Fruit fly (Drosophila melanogaster) whole organism, prepupa: ENCODE results near the gene Cdep.

Source experiments
- Blimp-1 ChIP-seq: fragments of 200-800 bp; sonication (Bioruptor generic); optimal IDR thresholded peaks from 3 replicates; lab custom pipeline; 2017; ENCODE audit warnings: missing biosample characterization, missing genetic modification characterization, mild to moderate bottlenecking, moderate library complexity, missing genetic modification reagents
- CG10631 ChIP-seq: fragments of 200-800 bp; sonication (Bioruptor generic); optimal IDR thresholded peaks from 2 replicates; lab custom pipeline; 2016; ENCODE audit warnings: missing biosample characterization, missing genetic modification characterization
- CG11294 ChIP-seq: fragments of 200-800 bp; sonication (Bioruptor generic); IDR thresholded peaks from 2 replicates; pipeline ENCODE4 v1.3.6; 2022; ENCODE audit warnings: missing biosample characterization, missing genetic modification characterization
- CG11762 ChIP-seq: fragments of 200-800 bp; sonication (Bioruptor generic); optimal IDR thresholded peaks from 3 replicates; lab custom pipeline; 2016; ENCODE audit warnings: missing biosample characterization, missing genetic modification characterization; ENCODE audit not compliant: insufficient read depth
- CG11902 ChIP-seq: fragments of 200-800 bp; sonication (Bioruptor generic); optimal IDR thresholded peaks from 3 replicates; lab custom pipeline; 2016; ENCODE audit warnings: missing biosample characterization, missing genetic modification characterization
- CG3032 ChIP-seq: fragments of 200-800 bp; optimal IDR thresholded peaks from 2 replicates; lab custom pipeline; 2019; ENCODE audit warnings: missing biosample characterization, mild to moderate bottlenecking, missing genetic modification characterization, moderate library complexity
- CG31627 ChIP-seq: fragments of 200-800 bp; sonication (Bioruptor generic); optimal IDR thresholded peaks from 3 replicates; lab custom pipeline; 2016; ENCODE audit warnings: missing biosample characterization, missing genetic modification characterization
- CG34406 ChIP-seq: fragments of 200-800 bp; sonication (Bioruptor generic); optimal IDR thresholded peaks from 3 replicates; lab custom pipeline; 2016; ENCODE audit warnings: missing biosample characterization, missing genetic modification characterization
- CG3919 ChIP-seq: fragments of 200-800 bp; sonication (Bioruptor generic); optimal IDR thresholded peaks from 3 replicates; lab custom pipeline; 2016; ENCODE audit warnings: missing biosample characterization, missing genetic modification characterization
- CG4318 ChIP-seq: fragments of 200-800 bp; sonication (Bioruptor generic); optimal IDR thresholded peaks from 3 replicates; lab custom pipeline; 2017; ENCODE audit warnings: missing biosample characterization, mild to moderate bottlenecking, missing genetic modification characterization
- CG6808 ChIP-seq: fragments of 200-800 bp; sonication (Bioruptor generic); optimal IDR thresholded peaks from 3 replicates; lab custom pipeline; 2017; ENCODE audit warnings: missing biosample characterization, missing genetic modification characterization, mild to moderate bottlenecking, moderate library complexity, missing genetic modification reagents
- CG6854 ChIP-seq: fragments of 200-800 bp; sonication (Bioruptor generic); optimal IDR thresholded peaks from 2 replicates; lab custom pipeline; 2017; ENCODE audit warnings: missing biosample characterization, mild to moderate bottlenecking, missing genetic modification characterization
- CG8119 ChIP-seq: fragments of 200-800 bp; sonication (Bioruptor generic); IDR thresholded peaks from 3 replicates; pipeline ENCODE4 v1.3.6; 2022; ENCODE audit warnings: missing biosample characterization, missing genetic modification characterization
- CG9139 ChIP-seq: fragments of 200-800 bp; sonication (Bioruptor generic); optimal IDR thresholded peaks from 3 replicates; lab custom pipeline; 2017; ENCODE audit warnings: missing biosample characterization, mild to moderate bottlenecking, missing genetic modification characterization
- Eip78C ChIP-seq: fragments of 200-800 bp; sonication (Bioruptor generic); peaks from one replicate; lab custom pipeline; 2016; ENCODE audit warnings: missing biosample characterization, missing genetic modification characterization
- Eip93F ChIP-seq: fragments of 200-800 bp; sonication (Bioruptor generic); optimal IDR thresholded peaks from 2 replicates; lab custom pipeline; 2016; ENCODE audit warnings: missing biosample characterization, mild to moderate bottlenecking, missing genetic modification characterization
- Ets21C ChIP-seq: fragments of 200-800 bp; sonication (Bioruptor generic); optimal IDR thresholded peaks from 3 replicates; lab custom pipeline; 2016; ENCODE audit warnings: missing biosample characterization, missing genetic modification characterization
- Ets96B ChIP-seq: fragments of 200-800 bp; optimal IDR thresholded peaks from 2 replicates; lab custom pipeline; 2019; ENCODE audit warnings: missing biosample characterization, mild to moderate bottlenecking, missing genetic modification characterization, moderate library complexity
- Gug ChIP-seq: fragments of 200-800 bp; sonication (Bioruptor generic); IDR thresholded peaks from 2 replicates; pipeline ENCODE4 v1.3.6; 2022; ENCODE audit warnings: missing biosample characterization, missing genetic modification characterization
- Hr39 ChIP-seq: fragments of 200-800 bp; sonication (Bioruptor generic); optimal IDR thresholded peaks from 2 replicates; lab custom pipeline; 2016; ENCODE audit warnings: missing biosample characterization, missing genetic modification characterization
- Hr4 ChIP-seq: fragments of 200-800 bp; sonication (Bioruptor generic); optimal IDR thresholded peaks from 3 replicates; lab custom pipeline; 2016; ENCODE audit warnings: missing biosample characterization, missing genetic modification characterization
- Lpt ChIP-seq: fragments of 200-800 bp; sonication (Bioruptor generic); optimal IDR thresholded peaks from 3 replicates; lab custom pipeline; 2016; ENCODE audit warnings: missing biosample characterization, missing genetic modification characterization
- Met ChIP-seq: fragments of 200-800 bp; sonication (Bioruptor generic); optimal IDR thresholded peaks from 3 replicates; lab custom pipeline; 2016; ENCODE audit warnings: missing biosample characterization, missing genetic modification characterization
- OdsH ChIP-seq: fragments of 200-800 bp; sonication (Bioruptor generic); optimal IDR thresholded peaks from 3 replicates; lab custom pipeline; 2016; ENCODE audit warnings: missing biosample characterization, missing genetic modification characterization
- Sox14 ChIP-seq: fragments of 200-800 bp; sonication (Bioruptor generic); optimal IDR thresholded peaks from 3 replicates; lab custom pipeline; 2016; ENCODE audit warnings: missing biosample characterization, missing genetic modification characterization
- Sox15 ChIP-seq: fragments of 200-800 bp; sonication (Bioruptor generic); optimal IDR thresholded peaks from 3 replicates; lab custom pipeline; 2016; ENCODE audit warnings: missing biosample characterization, missing genetic modification characterization
- acj6 ChIP-seq: fragments of 200-800 bp; sonication (Bioruptor generic); optimal IDR thresholded peaks from 3 replicates; lab custom pipeline; 2016; ENCODE audit warnings: missing biosample characterization, missing genetic modification characterization
- cyc ChIP-seq: fragments of 200-800 bp; sonication (Bioruptor generic); optimal IDR thresholded peaks from 3 replicates; lab custom pipeline; 2016; ENCODE audit warnings: missing biosample characterization, missing genetic modification characterization
- dac ChIP-seq: fragments of 200-800 bp; sonication (Bioruptor generic); optimal IDR thresholded peaks from 2 replicates; lab custom pipeline; 2017; ENCODE audit warnings: missing biosample characterization, mild to moderate bottlenecking, missing genetic modification characterization
- dsx ChIP-seq: fragments of 200-800 bp; optimal IDR thresholded peaks from 3 replicates; lab custom pipeline; 2019; ENCODE audit warnings: missing biosample characterization, mild to moderate bottlenecking, missing genetic modification characterization, moderate library complexity; ENCODE audit not compliant: poor library complexity, severe bottlenecking
- eg ChIP-seq: fragments of 200-800 bp; sonication (Bioruptor generic); IDR thresholded peaks from 3 replicates; pipeline ENCODE4 v1.3.6; 2022; ENCODE audit warnings: missing biosample characterization, missing genetic modification characterization
- esn ChIP-seq: fragments of 200-800 bp; sonication (Bioruptor generic); optimal IDR thresholded peaks from 2 replicates; lab custom pipeline; 2016; ENCODE audit warnings: missing biosample characterization, mild to moderate bottlenecking, missing genetic modification characterization, moderate library complexity
- fd59A ChIP-seq: fragments of 200-800 bp; sonication (Bioruptor generic); optimal IDR thresholded peaks from 2 replicates; lab custom pipeline; 2017; ENCODE audit warnings: missing biosample characterization, mild to moderate bottlenecking, missing genetic modification characterization, missing genetic modification reagents
- fd85E ChIP-seq: fragments of 200-800 bp; sonication (Bioruptor generic); optimal IDR thresholded peaks from 3 replicates; lab custom pipeline; 2016; ENCODE audit warnings: missing biosample characterization, missing genetic modification characterization
- fkh ChIP-seq: fragments of 200-800 bp; sonication (Bioruptor generic); optimal IDR thresholded peaks from 3 replicates; lab custom pipeline; 2017; ENCODE audit warnings: missing biosample characterization, mild to moderate bottlenecking, missing genetic modification characterization, moderate library complexity
- lz ChIP-seq: fragments of 200-800 bp; sonication (Bioruptor generic); optimal IDR thresholded peaks from 3 replicates; lab custom pipeline; 2016; ENCODE audit warnings: missing biosample characterization, missing genetic modification characterization
- pdm3 ChIP-seq: fragments of 200-800 bp; sonication (Bioruptor generic); optimal IDR thresholded peaks from 3 replicates; lab custom pipeline; 2016; ENCODE audit warnings: missing biosample characterization, missing genetic modification characterization
- salr ChIP-seq, 2 experiments: fragments of 200-800 bp; sonication (Bioruptor generic); optimal IDR thresholded peaks; 3 replicates each; lab custom pipeline; 2016 to 2018; ENCODE audit warnings: missing biosample characterization in 2 of 2, missing genetic modification characterization in 2 of 2, mild to moderate bottlenecking in 1 of 2
- spab ChIP-seq: fragments of 200-800 bp; sonication (Bioruptor generic); optimal IDR thresholded peaks from 2 replicates; lab custom pipeline; 2017; ENCODE audit warnings: missing biosample characterization, mild to moderate bottlenecking, missing genetic modification characterization, missing genetic modification reagents
- ss ChIP-seq, 2 experiments: fragments of 200-800 bp; sonication (Bioruptor generic); optimal IDR thresholded peaks; 2 replicates in 1 of 2; 3 replicates in 1 of 2; lab custom pipeline; 2017 to 2018; ENCODE audit warnings: mild to moderate bottlenecking in 2 of 2, missing biosample characterization in 2 of 2, missing genetic modification characterization in 2 of 2, moderate library complexity in 1 of 2
- topi ChIP-seq: fragments of 200-800 bp; sonication (Bioruptor generic); optimal IDR thresholded peaks from 3 replicates; lab custom pipeline; 2016; ENCODE audit warnings: missing biosample characterization, missing genetic modification characterization

The Cdep gene

DNA sequence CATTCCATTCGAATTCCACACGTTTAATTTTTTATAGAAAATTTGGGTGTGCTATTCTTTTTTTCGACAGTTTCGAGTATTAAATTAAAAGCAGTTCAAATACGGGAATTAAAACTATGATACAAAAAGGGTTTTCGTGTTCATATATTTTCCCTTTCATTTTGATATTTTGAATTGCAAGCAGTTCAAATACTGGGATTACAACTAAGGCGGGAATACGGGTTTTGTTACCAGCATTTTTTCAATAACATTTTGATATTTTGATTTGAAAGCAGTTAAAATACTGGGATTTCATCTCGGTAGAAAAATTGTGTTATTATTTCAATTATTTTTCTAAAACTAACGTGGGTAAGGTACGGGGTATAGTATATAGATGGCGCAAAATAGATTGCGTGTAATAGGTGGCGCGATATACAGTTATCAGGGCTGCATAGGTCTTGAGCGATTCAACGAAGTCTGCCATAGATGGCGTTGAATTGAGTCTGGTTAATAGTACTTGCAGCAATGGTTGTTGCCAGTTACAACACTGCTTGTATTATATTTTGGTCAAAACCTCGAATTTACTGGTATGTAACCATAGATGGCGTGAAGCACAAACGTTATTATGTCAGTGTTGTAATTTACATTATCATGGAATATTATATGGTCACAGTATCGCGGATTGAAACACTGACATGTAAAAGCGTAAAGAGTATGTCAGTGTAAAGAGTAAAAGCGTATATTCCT lies 60.2 kb downstream of the Cdep start:
- TF ChIP-seq topi (GFP tag; lab: Kevin White, UChicago) (peak; percentile 25), CG11902 (peak; percentile 28), CG3032 (peak; percentile 5), CG4318 (GFP tag; lab: Kevin White, UChicago) (no peak), CG3919 (peak; percentile 8), acj6 (GFP tag; lab: Kevin White, UChicago) (no peak), CG8119 (GFP tag; lab: Robert Waterston, UW) (no peak), Ets21C (GFP tag; lab: Kevin White, UChicago) (peak; percentile 11), CG31627 (GFP tag; lab: Kevin White, UChicago) (peak; percentile 74), Met (GFP tag; lab: Kevin White, UChicago) (no peak), dsx (GFP tag; lab: Kevin White, UChicago) (peak; percentile 8), lz (GFP tag; lab: Kevin White, UChicago) (peak; percentile 52), Blimp-1 (GFP tag; lab: Kevin White, UChicago) (peak; percentile 59), esn (peak; percentile 53), Eip93F (no peak), salr (GFP tag; optimal IDR thresholded peaks at IDR 0.05; lab: Kevin White, UChicago) (peak in 1 of 2 experiments; percentile 20), Hr39 (GFP tag; lab: Kevin White, UChicago) (peak; percentile 69), OdsH (GFP tag; lab: Kevin White, UChicago) (no peak), Hr4 (GFP tag; lab: Kevin White, UChicago) (peak; percentile 10), pdm3 (peak; percentile 17), spab (no peak), cyc (GFP tag; lab: Kevin White, UChicago) (peak; percentile 68), Sox15 (GFP tag; lab: Kevin White, UChicago) (no peak), Sox14 (GFP tag; lab: Kevin White, UChicago) (no peak), ss (GFP tag; optimal IDR thresholded peaks at IDR 0.05; lab: Kevin White, UChicago) (no peak), CG10631 (GFP tag; lab: Kevin White, UChicago) (no peak), Eip78C (peak; percentile 48)
- TF ChIP-seq, all 60 proteins: peak for 16

DNA sequence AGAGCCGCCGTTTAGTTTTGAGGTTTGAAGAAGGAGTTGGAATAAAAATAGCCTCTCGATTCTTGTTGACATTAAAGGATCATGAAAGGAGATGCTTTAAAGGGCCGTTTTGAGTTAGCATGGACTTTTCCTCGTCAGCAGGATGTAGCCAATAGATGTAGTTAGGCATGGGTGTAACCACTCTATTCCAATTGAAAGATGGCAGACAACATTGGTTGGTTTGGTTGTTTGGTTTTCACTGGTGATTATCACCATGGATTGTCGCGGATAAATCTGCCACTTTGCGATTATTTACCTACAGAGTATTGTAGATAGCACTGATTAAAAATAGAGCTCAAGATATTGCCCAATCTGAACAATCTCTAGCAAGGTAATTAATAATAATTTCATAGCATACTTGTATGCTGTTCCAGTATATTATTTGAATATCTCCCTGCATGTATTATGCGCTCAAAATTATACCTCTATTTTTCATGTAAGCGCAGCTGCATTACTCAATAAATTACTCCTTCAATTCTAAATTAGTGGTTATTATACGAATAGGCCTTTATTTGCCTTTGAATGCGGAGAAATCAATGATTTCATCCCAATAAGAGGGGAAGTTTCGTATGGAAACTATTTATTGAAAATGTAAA lies 62.7 kb downstream of the Cdep start:
- TF ChIP-seq fd59A (GFP tag; lab: Kevin White, UChicago) (no peak), CG11294 (GFP tag; lab: Robert Waterston, UW) (no peak), CG6808 (GFP tag; lab: Kevin White, UChicago) (no peak), Eip78C (peak; percentile 12), ss (GFP tag; optimal IDR thresholded peaks at IDR 0.05; lab: Kevin White, UChicago) (no peak)

DNA sequence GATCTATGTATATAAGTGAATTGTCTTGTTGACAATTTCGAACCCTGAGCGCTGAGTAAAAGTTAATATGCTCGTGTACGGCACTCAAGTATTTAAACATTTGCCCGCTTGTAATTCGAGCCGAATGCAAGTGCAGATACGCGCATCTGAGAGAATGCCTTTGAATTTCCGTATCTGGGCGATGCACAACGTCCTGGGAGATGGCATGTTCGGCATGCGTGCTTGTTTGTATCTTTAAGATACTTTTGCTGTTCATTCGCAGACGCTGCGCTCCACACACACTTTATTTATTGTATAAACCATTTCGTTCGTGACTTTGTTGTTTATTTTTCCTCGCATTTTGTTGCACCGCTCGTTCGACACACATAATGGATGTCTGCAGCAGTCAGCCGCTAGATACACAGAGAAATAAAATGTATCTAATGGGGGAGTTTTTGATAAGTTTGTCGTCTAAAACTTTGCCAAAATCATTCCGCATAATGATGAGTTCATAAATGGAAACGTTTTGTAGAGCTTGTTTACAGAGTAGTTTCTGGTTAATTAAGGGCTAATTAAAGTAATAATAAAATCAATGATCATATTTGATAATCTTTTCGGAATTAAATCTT lies 63.5 kb downstream of the Cdep start:
- peak; percentile 39 for TF ChIP-seq acj6 (GFP tag; lab: Kevin White, UChicago)
- TF ChIP-seq CG11762 = no peak
- no peak for TF ChIP-seq CG11902
- TF ChIP-seq eg = no peak
- peak; percentile 19 for TF ChIP-seq fkh (GFP tag; lab: Kevin White, UChicago)
- no peak for TF ChIP-seq Blimp-1 (GFP tag; lab: Kevin White, UChicago)
- TF ChIP-seq CG11294 (GFP tag; lab: Robert Waterston, UW) = no peak
- TF ChIP-seq CG31627 (GFP tag; lab: Kevin White, UChicago) = no peak
- peak; percentile 16 for TF ChIP-seq CG3032
- peak; percentile 24 for TF ChIP-seq Ets96B
- TF ChIP-seq CG8119 (GFP tag; lab: Robert Waterston, UW) = 0 out of 3 replicates have a peak, but pooled peaks have one; percentile 37
- peak; percentile 16 for TF ChIP-seq pdm3
- TF ChIP-seq CG6854 (GFP tag; lab: Kevin White, UChicago) = no peak
- TF ChIP-seq Eip93F = no peak
- peak; percentile 65 for TF ChIP-seq dsx (GFP tag; lab: Kevin White, UChicago)
- TF ChIP-seq Lpt (GFP tag; lab: Kevin White, UChicago) = no peak
- TF ChIP-seq Gug (GFP tag; lab: Robert Waterston, UW) = no peak
- no peak for TF ChIP-seq dac (GFP tag; lab: Kevin White, UChicago)
- no peak for TF ChIP-seq fd85E (GFP tag; lab: Kevin White, UChicago)
- peak; percentile 8 for TF ChIP-seq spab
- no peak for TF ChIP-seq fd59A (GFP tag; lab: Kevin White, UChicago)
- TF ChIP-seq CG6808 (GFP tag; lab: Kevin White, UChicago) = no peak
- no peak for TF ChIP-seq Sox15 (GFP tag; lab: Kevin White, UChicago)
- no peak for TF ChIP-seq topi (GFP tag; lab: Kevin White, UChicago)
- no peak for TF ChIP-seq CG34406
- peak; percentile 4 for TF ChIP-seq CG9139 (GFP tag; lab: Kevin White, UChicago)
- TF ChIP-seq Ets21C (GFP tag; lab: Kevin White, UChicago) = no peak
- no peak for TF ChIP-seq OdsH (GFP tag; lab: Kevin White, UChicago)
- TF ChIP-seq cyc (GFP tag; lab: Kevin White, UChicago) = no peak
- TF ChIP-seq Eip78C = peak; percentile 68
